Fruit fly (Drosophila melanogaster): ENCODE data around the gene Fit1.

Gene Fit1

dm6 chr3L:4141167-4141566 is 37.8 kb downstream of the Fit1 start, which contains the start of gene Akh (continued):
- TF ChIP-seq tup (GFP tag; optimal IDR thresholded peaks at IDR 0.05): no peak

dm6 chr3L:4142064-4142463 is 38.7 kb downstream of the Fit1 start, which contains the start of gene CG32260:
CG32260 (plus strand) TSS chr3L:4142364.
- peak; percentile 60 for TF ChIP-seq Ets65A (GFP tag)
- TF ChIP-seq zen (tag; optimal IDR thresholded peaks at IDR 0.05): no peak

- 0 out of 4 replicates have a peak, but pooled peaks have one; percentile 24 for TF ChIP-seq chinmo (GFP tag; IDR thresholded peaks at IDR 0.05; ENCODE audit: partially characterized antibody)
- TF ChIP-seq MESR4 (GFP tag; optimal IDR thresholded peaks at IDR 0.05): no peak
- TF ChIP-seq Xbp1 (GFP tag; optimal IDR thresholded peaks at IDR 0.05): no peak
- TF ChIP-seq prd (optimal IDR thresholded peaks at IDR 0.05): no peak
- no peak for TF ChIP-seq prd (GFP tag; IDR thresholded peaks at IDR 0.05)
- TF ChIP-seq ttk (GFP tag; IDR thresholded peaks at IDR 0.05): no peak
- no peak for TF ChIP-seq CG4730 (GFP tag; IDR thresholded peaks at IDR 0.05)
Measured at dm6 chr3L:4145229-4145628, 41.9 kb downstream of the Fit1 start.

- TF ChIP-seq amos (GFP tag; IDR thresholded peaks at IDR 0.05; ENCODE audit: partially characterized antibody): peak; percentile 13; the same call in 1 of the 2 replicates
- no peak for TF ChIP-seq Camta (GFP tag; optimal IDR thresholded peaks at IDR 0.05)
- TF ChIP-seq CG6813 (GFP tag; optimal IDR thresholded peaks at IDR 0.05): no peak
- peak; percentile 92 for TF ChIP-seq Deaf1 (tag; optimal IDR thresholded peaks at IDR 0.05)
- TF ChIP-seq Rfx (GFP tag; IDR thresholded peaks at IDR 0.05): peak; percentile 36; the same call in 1 of the 2 replicates
- no peak for TF ChIP-seq gcm (GFP tag; optimal IDR thresholded peaks at IDR 0.05)
- no peak for TF ChIP-seq CG1024 (GFP tag; IDR thresholded peaks at IDR 0.05)
- peak; percentile 18 to 32 for TF ChIP-seq Trl (optimal IDR thresholded peaks at IDR 0.05)
- no peak for TF ChIP-seq Trl (GFP tag; optimal IDR thresholded peaks at IDR 0.05)
- no peak for TF ChIP-seq grau (tag; optimal IDR thresholded peaks at IDR 0.05)
- TF ChIP-seq ham (GFP tag; IDR thresholded peaks at IDR 0.05): 0 out of 2 replicates have a peak, but pooled peaks have one; percentile 31
- no peak for TF ChIP-seq danr (GFP tag; IDR thresholded peaks at IDR 0.05)
- TF ChIP-seq CHES-1-like (GFP tag; optimal IDR thresholded peaks at IDR 0.05): no peak
- peak; percentile 4 for TF ChIP-seq sens (GFP tag)
- peak; percentile 67 for TF ChIP-seq CG12769 (tag; optimal IDR thresholded peaks at IDR 0.05)
- TF ChIP-seq CG13894 (tag; optimal IDR thresholded peaks at IDR 0.05): peak; percentile 50
- TF ChIP-seq Med (GFP tag): peak; percentile 73
- no peak for TF ChIP-seq CG8924 (tag; optimal IDR thresholded peaks at IDR 0.05)
- no peak for TF ChIP-seq Jarid2 (GFP tag; optimal IDR thresholded peaks at IDR 0.05)
- peak; percentile 12; the same call in 1 of the 2 replicates for TF ChIP-seq CG13287 (GFP tag; IDR thresholded peaks at IDR 0.05; ENCODE audit: partially characterized antibody)
- TF ChIP-seq Ptx1 (GFP tag; IDR thresholded peaks at IDR 0.05): no peak
- no peak for TF ChIP-seq twi (tag; optimal IDR thresholded peaks at IDR 0.05)
- 0 out of 3 replicates have a peak, but pooled peaks have one; percentile 41 for TF ChIP-seq CG11456 (GFP tag; IDR thresholded peaks at IDR 0.05)
- 0 out of 2 replicates have a peak, but pooled peaks have one; percentile 17 for TF ChIP-seq unc-4 (GFP tag; IDR thresholded peaks at IDR 0.05; ENCODE audit: partially characterized antibody)
- peak; percentile 38 for TF ChIP-seq nom (GFP tag; optimal IDR thresholded peaks at IDR 0.05)
- no peak for TF ChIP-seq CG7987 (GFP tag; optimal IDR thresholded peaks at IDR 0.05)
- 0 out of 3 replicates have a peak, but pooled peaks have one; percentile 17 for TF ChIP-seq CG34224 (GFP tag; IDR thresholded peaks at IDR 0.05; ENCODE audit: partially characterized antibody)
- TF ChIP-seq CG10979 (tag; optimal IDR thresholded peaks at IDR 0.05): no peak
- TF ChIP-seq CG3995 (GFP tag; optimal IDR thresholded peaks at IDR 0.05): peak; percentile 28
- no peak for TF ChIP-seq CG12659 (GFP tag; optimal IDR thresholded peaks at IDR 0.05)
- peak; percentile 76; the same call in 3 of the 4 replicates for TF ChIP-seq chinmo (GFP tag; IDR thresholded peaks at IDR 0.05; ENCODE audit: partially characterized antibody)
- TF ChIP-seq Taf1 (GFP tag; IDR thresholded peaks at IDR 0.05): no peak
- TF ChIP-seq vvl (GFP tag; IDR thresholded peaks at IDR 0.05): 0 out of 2 replicates have a peak, but pooled peaks have one; percentile 21
- TF ChIP-seq Max (GFP tag; optimal IDR thresholded peaks at IDR 0.05): no peak
- no peak for TF ChIP-seq Neu2 (GFP tag; optimal IDR thresholded peaks at IDR 0.05; ENCODE audit: borderline replicate concordance)
Measured at dm6 chr3L:4148406-4148975, 45.1 kb downstream of the Fit1 start, which contains the start of gene CG1299. CG1299 (plus strand) TSS chr3L:4148696.
